Fruit fly (Drosophila melanogaster): ENCODE measurements around the gene RhoGAP71E.

- TF ChIP-seq EcR (GFP tag; optimal IDR thresholded peaks at IDR 0.05) = no peak
- no peak for TF ChIP-seq CG10348 (GFP tag; IDR thresholded peaks at IDR 0.05)
- TF ChIP-seq CG14655 (GFP tag; optimal IDR thresholded peaks at IDR 0.05) = no peak
- TF ChIP-seq gl (tag; optimal IDR thresholded peaks at IDR 0.05) = no peak
- TF ChIP-seq rn (GFP tag; IDR thresholded peaks at IDR 0.05) = no peak
- TF ChIP-seq Snoo (tag; optimal IDR thresholded peaks at IDR 0.05) = no peak
- no peak for TF ChIP-seq CG8301 (tag; optimal IDR thresholded peaks at IDR 0.05)
- no peak for TF ChIP-seq CG15710 (tag; optimal IDR thresholded peaks at IDR 0.05)
- no peak for TF ChIP-seq CG9948 (tag; optimal IDR thresholded peaks at IDR 0.05)
- TF ChIP-seq Ets98B (GFP tag; IDR thresholded peaks at IDR 0.05) = no peak
- no peak for TF ChIP-seq CG32121 (GFP tag; IDR thresholded peaks at IDR 0.05)
- TF ChIP-seq fd96Ca (GFP tag; IDR thresholded peaks at IDR 0.05) = no peak
- no peak for TF ChIP-seq CG8159 (tag; optimal IDR thresholded peaks at IDR 0.05)
- no peak for TF ChIP-seq CG13204 (GFP tag; optimal IDR thresholded peaks at IDR 0.05)
Measured at dm6 chr3L:15627295-15627694, 38.6 kb downstream of the RhoGAP71E start.
